Fruit fly (Drosophila melanogaster) Kc167 (cell line): ENCODE results near the gene CG8149.

Experiments
- Myc ChIP-seq: fragments of >200 bp; optimal IDR thresholded peaks from 2 replicates; lab custom pipeline; 2017; ENCODE audit warnings: missing external identifiers
- Sin3A ChIP-seq: fragments of >200 bp; optimal IDR thresholded peaks from 2 replicates; lab custom pipeline; 2018; ENCODE audit warnings: missing external identifiers
- h ChIP-seq: fragments of >200 bp; optimal IDR thresholded peaks from 3 replicates; lab custom pipeline; 2018; ENCODE audit warnings: missing external identifiers
- insv ChIP-seq: fragments of >200 bp; optimal IDR thresholded peaks from 3 replicates; lab custom pipeline; 2018; ENCODE audit warnings: missing external identifiers
- psq ChIP-seq: fragments of >200 bp; optimal IDR thresholded peaks from 2 replicates; lab custom pipeline; 2017; ENCODE audit warnings: missing external identifiers
- ttk ChIP-seq: sonication (Bioruptor generic); optimal IDR thresholded peaks from 2 replicates; lab custom pipeline; 2017; ENCODE audit warnings: missing external identifiers

DNA sequence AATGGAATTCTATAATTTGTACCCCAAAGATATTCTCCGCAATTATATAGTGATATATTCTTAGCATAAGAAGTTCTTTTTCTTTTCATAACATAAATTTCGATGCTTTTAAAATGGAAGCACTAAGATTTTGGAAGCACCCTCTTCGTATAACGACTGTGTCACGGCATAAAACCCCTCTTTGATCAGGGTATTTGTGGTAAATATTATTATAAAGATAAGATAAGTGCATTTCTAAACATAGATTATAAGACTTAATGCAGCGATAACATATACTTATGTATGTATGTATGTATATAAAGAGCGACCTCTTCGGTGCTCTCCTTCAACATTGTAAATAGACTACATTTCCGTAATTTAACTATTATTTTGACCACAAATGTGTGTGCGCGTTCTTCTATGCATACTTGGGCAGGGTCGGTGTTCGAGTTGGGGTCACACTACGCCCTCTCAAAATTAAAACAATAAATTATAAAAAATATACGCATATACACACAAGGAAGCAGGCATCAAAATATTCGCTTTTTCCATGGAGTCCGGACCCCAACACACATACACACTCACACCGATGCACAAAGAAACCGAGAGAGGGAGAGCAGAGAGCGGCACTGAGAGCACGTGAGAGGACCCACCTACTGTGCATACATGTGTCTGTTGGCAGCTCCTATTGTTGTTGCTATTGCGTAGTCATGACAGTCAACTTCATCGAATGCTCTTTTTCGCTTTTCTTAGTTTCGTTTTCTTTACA, 46.0 kb downstream of the CG8149 start:
- TF ChIP-seq psq (lab: Kevin White, UChicago), result no peak
- TF ChIP-seq h (lab: Kevin White, UChicago), result no peak
- no peak for TF ChIP-seq Myc
- no peak for TF ChIP-seq ttk (lab: Kevin White, UChicago)
- TF ChIP-seq Sin3A (lab: Kevin White, UChicago), result no peak
- no peak for TF ChIP-seq insv (lab: Kevin White, UChicago)
